Fruit fly (Drosophila melanogaster): ENCODE results near the gene CG34133.

Gene CG34133

DNA sequence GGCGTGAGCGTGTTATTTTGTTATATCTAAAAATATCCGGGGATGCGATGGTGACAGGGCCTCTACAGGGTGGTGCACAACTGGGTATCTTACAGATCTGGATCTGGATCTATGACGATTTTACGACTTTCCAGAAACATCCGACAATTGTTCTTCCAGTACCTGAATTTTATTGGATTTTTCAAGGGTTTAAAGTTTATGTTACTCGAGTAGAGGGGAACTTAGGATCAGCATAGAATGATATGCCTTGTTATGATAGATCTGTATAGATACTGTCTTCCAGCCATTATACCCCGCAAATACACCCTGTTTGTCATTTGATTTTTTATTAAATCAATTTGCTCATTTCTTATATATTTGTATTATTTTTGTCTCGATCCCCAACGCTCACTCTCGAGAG, 25.2 kb downstream of the CG34133 start (continued):
- TF ChIP-seq Fer2 (tag; optimal IDR thresholded peaks at IDR 0.05) (peak; percentile 35), H2.0 (GFP tag; IDR thresholded peaks at IDR 0.05) (0 out of 2 replicates have a peak, but pooled peaks have one; percentile 5), CG13775 (GFP tag; optimal IDR thresholded peaks at IDR 0.05) (peak; percentile 10), Meics (GFP tag; optimal IDR thresholded peaks at IDR 0.05) (peak; percentile 72), CG1647 (GFP tag; optimal IDR thresholded peaks at IDR 0.05) (no peak), fd64A (GFP tag; optimal IDR thresholded peaks at IDR 0.05) (no peak), GATAe (GFP tag; conservative IDR thresholded peaks at IDR 0.05) (no peak), prd (optimal IDR thresholded peaks at IDR 0.05) (no peak), prd (GFP tag; IDR thresholded peaks at IDR 0.05) (peak; percentile 48; the same call in 2 of the 3 replicates), Mrtf (GFP tag; IDR thresholded peaks at IDR 0.05) (peak; percentile 45; the same call in 1 of the 3 replicates), CG8290 (GFP tag; optimal IDR thresholded peaks at IDR 0.05) (no peak), CG8290 (tag; optimal IDR thresholded peaks at IDR 0.05) (peak in 1 of 2 experiments; percentile 72), lab (GFP tag; optimal IDR thresholded peaks at IDR 0.05) (peak; percentile 69), CG4820 (GFP tag; optimal IDR thresholded peaks at IDR 0.05) (peak; percentile 24)

DNA sequence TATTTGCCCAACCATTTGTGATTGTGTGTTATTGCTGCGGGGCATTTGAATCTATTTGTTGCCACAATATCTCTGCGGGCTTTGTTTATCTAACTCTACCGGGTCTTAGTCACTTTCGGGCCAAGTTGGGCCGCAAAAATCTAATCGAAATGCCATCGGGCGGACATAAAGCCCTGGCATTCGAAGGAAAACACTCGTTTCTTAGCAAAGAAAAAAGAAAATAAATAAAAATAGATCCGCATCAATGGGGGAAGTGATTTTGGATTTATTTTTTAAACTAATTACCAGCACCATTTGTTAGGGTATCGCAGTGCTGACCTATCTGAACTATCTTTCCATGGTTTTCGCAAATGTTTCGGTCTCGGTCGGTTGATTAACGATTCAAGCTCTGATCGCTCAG, 29.4 kb downstream of the CG34133 start:
- TF ChIP-seq dysf (GFP tag; IDR thresholded peaks at IDR 0.05): peak; percentile 47; the same call in 1 of the 3 replicates
- TF ChIP-seq sob (GFP tag; IDR thresholded peaks at IDR 0.05): 0 out of 2 replicates have a peak, but pooled peaks have one; percentile 26
- peak; percentile 47; the same call in 1 of the 2 replicates for TF ChIP-seq Rfx (GFP tag; IDR thresholded peaks at IDR 0.05)
- no peak for TF ChIP-seq hkb (optimal IDR thresholded peaks at IDR 0.05)
- 0 out of 2 replicates have a peak, but pooled peaks have one; percentile 7 for TF ChIP-seq hkb (GFP tag; IDR thresholded peaks at IDR 0.05)
- TF ChIP-seq fd3F (GFP tag; optimal IDR thresholded peaks at IDR 0.05): no peak
- TF ChIP-seq gem (tag; optimal IDR thresholded peaks at IDR 0.05): peak; percentile 23
- TF ChIP-seq BEAF-32 (GFP tag; optimal IDR thresholded peaks at IDR 0.05): no peak
- TF ChIP-seq CG2120 (GFP tag; optimal IDR thresholded peaks at IDR 0.05): peak; percentile 53
- peak; percentile 42; the same call in 2 of the 3 replicates for TF ChIP-seq row (GFP tag; IDR thresholded peaks at IDR 0.05)
- peak; percentile 25 for TF ChIP-seq sug (tag; optimal IDR thresholded peaks at IDR 0.05)
- TF ChIP-seq chinmo (GFP tag; IDR thresholded peaks at IDR 0.05; ENCODE audit: partially characterized antibody): 0 out of 4 replicates have a peak, but pooled peaks have one; percentile 34
- TF ChIP-seq CG32532 (GFP tag; IDR thresholded peaks at IDR 0.05): 0 out of 2 replicates have a peak, but pooled peaks have one; percentile 24
- TF ChIP-seq Drgx (GFP tag; IDR thresholded peaks at IDR 0.05): peak; percentile 60; the same call in 1 of the 2 replicates
- peak; percentile 56 for TF ChIP-seq slbo (GFP tag; IDR thresholded peaks at IDR 0.05)
- TF ChIP-seq NFAT (GFP tag; IDR thresholded peaks at IDR 0.05): peak; percentile 19; the same call in 1 of the 2 replicates
- TF ChIP-seq pb (GFP tag; optimal IDR thresholded peaks at IDR 0.05): no peak
- TF ChIP-seq al (GFP tag; IDR thresholded peaks at IDR 0.05): peak; percentile 34; the same call in 1 of the 2 replicates
- no peak for TF ChIP-seq HLH54F (GFP tag; optimal IDR thresholded peaks at IDR 0.05)
- TF ChIP-seq Asciz (GFP tag; optimal IDR thresholded peaks at IDR 0.05): no peak
- peak; percentile 5 for TF ChIP-seq CG15269 (tag; optimal IDR thresholded peaks at IDR 0.05)
- TF ChIP-seq CG2678 (tag; optimal IDR thresholded peaks at IDR 0.05): peak; percentile 19
- no peak for TF ChIP-seq CG11456 (GFP tag; IDR thresholded peaks at IDR 0.05)
- TF ChIP-seq Med (GFP tag): peak; percentile 83
- TF ChIP-seq Atf6 (GFP tag; IDR thresholded peaks at IDR 0.05): peak; percentile 30; the same call in 1 of the 2 replicates
- no peak for TF ChIP-seq sens (GFP tag)
- peak; percentile 5 for TF ChIP-seq lilli (GFP tag; optimal IDR thresholded peaks at IDR 0.05)
- peak; percentile 65 for TF ChIP-seq CG9932 (GFP tag; IDR thresholded peaks at IDR 0.05)
- 0 out of 2 replicates have a peak, but pooled peaks have one; percentile 10 for TF ChIP-seq esg (GFP tag; conservative IDR thresholded peaks at IDR 0.05)
